Fruit fly (Drosophila melanogaster) whole organism, embryonic: ENCODE results near the gene CG32681.

ENCODE experiments used
- Atf6 ChIP-seq: fragments of 200-800 bp; sonication (Bioruptor generic); IDR thresholded peaks from 2 replicates; pipeline ENCODE4 v1.3.6; 2022; ENCODE audit warnings: missing biosample characterization, missing genetic modification characterization
- CG10209 ChIP-seq: fragments of 200-800 bp; sonication (Bioruptor generic); optimal IDR thresholded peaks from 3 replicates; lab custom pipeline; 2017; ENCODE audit warnings: missing biosample characterization, mild to moderate bottlenecking, missing genetic modification characterization, missing genetic modification reagents
- CG10366 ChIP-seq: fragments of 200-800 bp; sonication (Bioruptor generic); IDR thresholded peaks from 2 replicates; pipeline ENCODE4 v1.3.6; 2022; ENCODE audit warnings: missing biosample characterization, missing genetic modification characterization
- CG10654 ChIP-seq: fragments of 200-800 bp; sonication (Bioruptor generic); optimal IDR thresholded peaks from 2 replicates; lab custom pipeline; 2016; ENCODE audit warnings: missing biosample characterization, missing genetic modification characterization
- CG11696 ChIP-seq: fragments of 200-800 bp; sonication (Bioruptor generic); IDR thresholded peaks from 2 replicates; pipeline ENCODE4 v1.3.6; 2022; ENCODE audit warnings: missing biosample characterization, missing genetic modification characterization
- CG12236 ChIP-seq: fragments of 200-800 bp; sonication (Bioruptor generic); optimal IDR thresholded peaks from 2 replicates; lab custom pipeline; 2016; ENCODE audit warnings: missing biosample characterization, missing genetic modification characterization
- CG13123 ChIP-seq: fragments of 200-800 bp; sonication (Bioruptor generic); optimal IDR thresholded peaks from 2 replicates; lab custom pipeline; 2016; ENCODE audit warnings: missing biosample characterization, missing genetic modification characterization
- CG13894 ChIP-seq: fragments of 200-800 bp; sonication (Bioruptor generic); optimal IDR thresholded peaks from 3 replicates; lab custom pipeline; 2018; ENCODE audit warnings: missing biosample characterization, mild to moderate bottlenecking, missing genetic modification characterization, moderate library complexity
- CG15011 ChIP-seq: fragments of 200-800 bp; sonication (Bioruptor generic); optimal IDR thresholded peaks from 3 replicates; lab custom pipeline; 2018; ENCODE audit warnings: missing biosample characterization, mild to moderate bottlenecking, missing genetic modification characterization
- CG1602 ChIP-seq: fragments of 200-800 bp; sonication (Bioruptor generic); optimal IDR thresholded peaks from 3 replicates; lab custom pipeline; 2016; ENCODE audit warnings: missing biosample characterization, missing genetic modification characterization
- CG17359 ChIP-seq: fragments of 200-800 bp; sonication (Bioruptor generic); optimal IDR thresholded peaks from 3 replicates; lab custom pipeline; 2018; ENCODE audit warnings: missing biosample characterization, mild to moderate bottlenecking, missing genetic modification characterization, moderate library complexity
- CG18599 ChIP-seq: fragments of 200-800 bp; sonication (Bioruptor generic); optimal IDR thresholded peaks from 3 replicates; lab custom pipeline; 2017; ENCODE audit warnings: missing biosample characterization, missing genetic modification characterization, mild to moderate bottlenecking, moderate library complexity, missing genetic modification reagents
- CG2129 ChIP-seq: fragments of 200-800 bp; sonication (Bioruptor generic); IDR thresholded peaks from 2 replicates; pipeline ENCODE4 v1.3.6; 2022; ENCODE audit warnings: missing biosample characterization, missing genetic modification characterization; ENCODE audit not compliant: partially characterized antibody
- CG32532 ChIP-seq: fragments of 200-800 bp; sonication (Bioruptor generic); IDR thresholded peaks from 2 replicates; pipeline ENCODE4 v1.3.6; 2022; ENCODE audit warnings: missing biosample characterization, missing genetic modification characterization
- CG3281 ChIP-seq: fragments of 200-800 bp; sonication (Bioruptor generic); optimal IDR thresholded peaks from 3 replicates; lab custom pipeline; 2017; ENCODE audit warnings: missing biosample characterization, mild to moderate bottlenecking, missing genetic modification characterization
- CG34376 ChIP-seq: fragments of 200-800 bp; sonication (Bioruptor generic); optimal IDR thresholded peaks from 2 replicates; lab custom pipeline; 2018; ENCODE audit warnings: missing biosample characterization, mild to moderate bottlenecking, missing genetic modification characterization
- CG7556 ChIP-seq: fragments of 200-800 bp; sonication (Bioruptor generic); optimal IDR thresholded peaks from 2 replicates; lab custom pipeline; 2017; ENCODE audit warnings: missing biosample characterization, mild to moderate bottlenecking, missing genetic modification characterization
- CrebB ChIP-seq: fragments of 200-800 bp; sonication (Bioruptor generic); optimal IDR thresholded peaks from 3 replicates; lab custom pipeline; 2018; ENCODE audit warnings: missing biosample characterization, mild to moderate bottlenecking, missing genetic modification characterization
- D19B ChIP-seq: fragments of 200-800 bp; sonication (Bioruptor generic); optimal IDR thresholded peaks from 2 replicates; lab custom pipeline; 2017; ENCODE audit warnings: missing biosample characterization, mild to moderate bottlenecking, missing genetic modification characterization
- Deaf1 ChIP-seq: fragments of 200-800 bp; optimal IDR thresholded peaks from 3 replicates; lab custom pipeline; 2019; ENCODE audit warnings: missing biosample characterization, mild to moderate bottlenecking, missing genetic modification characterization, moderate library complexity
- E2f1 ChIP-seq: fragments of 200-800 bp; sonication (Bioruptor generic); IDR thresholded peaks from 2 replicates; pipeline ENCODE4 v1.3.6; 2022; ENCODE audit warnings: missing biosample characterization, missing genetic modification characterization
- HHEX ChIP-seq: fragments of 200-800 bp; sonication (Bioruptor generic); optimal IDR thresholded peaks from 3 replicates; lab custom pipeline; 2017; ENCODE audit warnings: missing biosample characterization, mild to moderate bottlenecking, missing genetic modification characterization, missing genetic modification reagents
- HLH3B ChIP-seq: fragments of 200-800 bp; sonication (Bioruptor generic); IDR thresholded peaks from 2 replicates; pipeline ENCODE4 v1.3.6; 2022; ENCODE audit warnings: missing biosample characterization, missing genetic modification characterization
- HLHmδ ChIP-seq: fragments of 200-800 bp; sonication (Bioruptor generic); optimal IDR thresholded peaks from 2 replicates; lab custom pipeline; 2018; ENCODE audit warnings: missing biosample characterization, mild to moderate bottlenecking, missing genetic modification characterization, moderate library complexity
- Hmr ChIP-seq: fragments of 200-800 bp; sonication (Bioruptor generic); optimal IDR thresholded peaks from 3 replicates; lab custom pipeline; 2017; ENCODE audit warnings: mild to moderate bottlenecking, missing biosample characterization, missing genetic modification reagents, missing genetic modification characterization
- Hr78 ChIP-seq, 2 experiments: fragments of 200-800 bp in 1 of 2; fragments of >200 bp in 1 of 2; sonication (Bioruptor generic) in 1 of 2; optimal IDR thresholded peaks; 2 replicates each; lab custom pipeline; 2017 to 2019; ENCODE audit warnings: missing biosample characterization in 2 of 2, missing genetic modification characterization in 2 of 2, mild to moderate bottlenecking in 1 of 2, moderate library complexity in 1 of 2
- Max ChIP-seq: fragments of 200-800 bp; sonication (Bioruptor generic); optimal IDR thresholded peaks from 2 replicates; lab custom pipeline; 2016; ENCODE audit warnings: missing biosample characterization, mild to moderate bottlenecking, missing genetic modification characterization
- Nf-YA ChIP-seq: fragments of 200-800 bp; sonication (Bioruptor generic); IDR thresholded peaks from 2 replicates; pipeline ENCODE4 v1.3.6; 2022; ENCODE audit warnings: missing biosample characterization, missing genetic modification characterization
- Ptx1 ChIP-seq: fragments of 200-800 bp; sonication (Bioruptor generic); IDR thresholded peaks from 2 replicates; pipeline ENCODE4 v1.3.6; 2022; ENCODE audit warnings: missing biosample characterization, missing genetic modification characterization
- al ChIP-seq: fragments of 200-800 bp; sonication (Bioruptor generic); IDR thresholded peaks from 2 replicates; pipeline ENCODE4 v1.3.6; 2022; ENCODE audit warnings: missing biosample characterization, missing genetic modification characterization
- ase ChIP-seq: fragments of 200-800 bp; sonication (Bioruptor generic); IDR thresholded peaks from 3 replicates; pipeline ENCODE4 v1.3.6; 2022; ENCODE audit warnings: missing biosample characterization, missing genetic modification characterization
- ash1 ChIP-seq: fragments of 200-800 bp; sonication (Bioruptor generic); optimal IDR thresholded peaks from 2 replicates; lab custom pipeline; 2018; ENCODE audit warnings: missing biosample characterization, mild to moderate bottlenecking, missing genetic modification characterization
- caup ChIP-seq: fragments of 200-800 bp; sonication (Bioruptor generic); optimal IDR thresholded peaks from 3 replicates; lab custom pipeline; 2017; ENCODE audit warnings: missing biosample characterization, mild to moderate bottlenecking, missing genetic modification characterization, moderate library complexity; ENCODE audit not compliant: severe bottlenecking
- ci ChIP-seq: fragments of 200-800 bp; sonication (Bioruptor generic); IDR thresholded peaks from 3 replicates; pipeline ENCODE4 v1.3.6; 2022; ENCODE audit warnings: missing biosample characterization, missing genetic modification characterization
- dysf ChIP-seq: fragments of 200-800 bp; sonication (Bioruptor generic); IDR thresholded peaks from 3 replicates; pipeline ENCODE4 v1.3.6; 2022; ENCODE audit warnings: missing biosample characterization, missing genetic modification characterization
- ewg ChIP-seq: fragments of 200-800 bp; sonication (Bioruptor generic); optimal IDR thresholded peaks from 3 replicates; lab custom pipeline; 2017; ENCODE audit warnings: mild to moderate bottlenecking, missing biosample characterization, missing genetic modification reagents, missing genetic modification characterization
- her ChIP-seq: fragments of 200-800 bp; sonication (Bioruptor generic); optimal IDR thresholded peaks from 2 replicates; lab custom pipeline; 2016; ENCODE audit warnings: missing biosample characterization, missing genetic modification characterization
- jigr1 ChIP-seq: fragments of 200-800 bp; sonication (Bioruptor generic); IDR thresholded peaks from 3 replicates; pipeline ENCODE4 v1.3.6; 2022; ENCODE audit warnings: missing biosample characterization, missing genetic modification characterization
- klu ChIP-seq: fragments of 200-800 bp; sonication (Bioruptor generic); IDR thresholded peaks from 2 replicates; pipeline ENCODE4 v1.3.6; 2022; ENCODE audit warnings: missing biosample characterization, missing genetic modification characterization
- nmo ChIP-seq: fragments of 200-800 bp; sonication (Bioruptor generic); optimal IDR thresholded peaks from 2 replicates; lab custom pipeline; 2018; ENCODE audit warnings: missing biosample characterization, mild to moderate bottlenecking, missing genetic modification characterization, moderate library complexity
- prd ChIP-seq, 3 experiments: fragments of >200 bp in 2 of 3; fragments of 200-800 bp in 1 of 3; sonication (Bioruptor generic) in 1 of 3; optimal IDR thresholded peaks in 2 of 3; IDR thresholded peaks in 1 of 3; 2 replicates in 2 of 3; 3 replicates in 1 of 3; pipeline versions ENCODE4 v1.3.6 to Lab custom; 2017 to 2022; ENCODE audit warnings: missing biosample characterization in 1 of 3, missing genetic modification characterization in 1 of 3
- row ChIP-seq: fragments of 200-800 bp; sonication (Bioruptor generic); IDR thresholded peaks from 3 replicates; pipeline ENCODE4 v1.3.6; 2022; ENCODE audit warnings: missing biosample characterization, missing genetic modification characterization
- scrt ChIP-seq: fragments of 200-800 bp; sonication (Bioruptor generic); optimal IDR thresholded peaks from 2 replicates; lab custom pipeline; 2018; ENCODE audit warnings: missing biosample characterization, mild to moderate bottlenecking, missing genetic modification characterization, moderate library complexity
- sd ChIP-seq: fragments of 200-800 bp; sonication (Bioruptor generic); optimal IDR thresholded peaks from 3 replicates; lab custom pipeline; 2018; ENCODE audit warnings: missing biosample characterization, mild to moderate bottlenecking, missing genetic modification characterization, moderate library complexity
- sisA ChIP-seq: fragments of 200-800 bp; sonication (Bioruptor generic); IDR thresholded peaks from 2 replicates; pipeline ENCODE4 v1.3.6; 2022; ENCODE audit warnings: missing biosample characterization, missing genetic modification characterization
- sob ChIP-seq: fragments of 200-800 bp; sonication (Bioruptor generic); IDR thresholded peaks from 2 replicates; pipeline ENCODE4 v1.3.6; 2022; ENCODE audit warnings: missing biosample characterization, missing genetic modification characterization
- vvl ChIP-seq: fragments of 200-800 bp; sonication (Bioruptor generic); IDR thresholded peaks from 2 replicates; pipeline ENCODE4 v1.3.6; 2022; ENCODE audit warnings: missing biosample characterization, missing genetic modification characterization
- wor ChIP-seq: fragments of 200-800 bp; sonication (Bioruptor generic); IDR thresholded peaks from 2 replicates; pipeline ENCODE4 v1.3.6; 2022; ENCODE audit warnings: missing biosample characterization, missing genetic modification characterization

Gene CG32681

dm6 chrX:10397514-10398133 is 16.5 kb upstream of the CG32681 start (continued):
- TF ChIP-seq dysf (GFP tag; lab: Robert Waterston, UW), result peak; percentile 65; the same call in 2 of the 3 replicates
- TF ChIP-seq CG7556, result peak; percentile 32
- TF ChIP-seq HLH3B (GFP tag; lab: Robert Waterston, UW), result no peak
- TF ChIP-seq sisA (GFP tag; lab: Robert Waterston, UW), result 0 out of 2 replicates have a peak, but pooled peaks have one; percentile 14
- TF ChIP-seq ash1 (GFP tag; lab: Kevin White, UChicago), result no peak
- peak; percentile 74 for TF ChIP-seq Atf6
- peak; percentile 34 for TF ChIP-seq scrt
- TF ChIP-seq ci (GFP tag; lab: Robert Waterston, UW), result 0 out of 3 replicates have a peak, but pooled peaks have one; percentile 26
- peak; percentile 24 for TF ChIP-seq HHEX (GFP tag; lab: Kevin White, UChicago)
- TF ChIP-seq CG3281, result peak; percentile 16
- no peak for TF ChIP-seq CG10654 (GFP tag; lab: Kevin White, UChicago)
- TF ChIP-seq CG13894 (tag; lab: Kevin White, UChicago), result peak; percentile 4
- TF ChIP-seq vvl (GFP tag; lab: Robert Waterston, UW), result peak; percentile 48; the same call in 1 of the 2 replicates
- no peak for TF ChIP-seq jigr1 (GFP tag; lab: Robert Waterston, UW)
- peak; percentile 64 for TF ChIP-seq CG18599 (GFP tag; lab: Kevin White, UChicago)
- no peak for TF ChIP-seq CG1602
- TF ChIP-seq CrebB (tag; lab: Kevin White, UChicago), result peak; percentile 15
- TF ChIP-seq CG2129 (GFP tag; lab: Robert Waterston, UW), result no peak
- TF ChIP-seq ase (GFP tag; lab: Robert Waterston, UW), result no peak
- TF ChIP-seq wor (GFP tag; lab: Robert Waterston, UW), result 0 out of 2 replicates have a peak, but pooled peaks have one; percentile 12
- no peak for TF ChIP-seq Max (GFP tag; lab: Kevin White, UChicago)
- TF ChIP-seq HLHmδ, result no peak
- peak; percentile 65 for TF ChIP-seq D19B (GFP tag; lab: Kevin White, UChicago)
- peak; percentile 74 for TF ChIP-seq Ptx1 (GFP tag; lab: Robert Waterston, UW)
- TF ChIP-seq CG13123 (GFP tag; lab: Kevin White, UChicago), result no peak
- TF ChIP-seq klu (GFP tag; lab: Robert Waterston, UW), result peak; percentile 32; the same call in 1 of the 2 replicates
- peak; percentile 35 for TF ChIP-seq nmo (GFP tag; lab: Kevin White, UChicago)
- peak; percentile 31 for TF ChIP-seq CG10209 (GFP tag; lab: Kevin White, UChicago)
- TF ChIP-seq Hmr, result peak; percentile 38
- TF ChIP-seq CG17359 (tag; lab: Kevin White, UChicago), result peak; percentile 35
- TF ChIP-seq Nf-YA (GFP tag; lab: Robert Waterston, UW), result 0 out of 2 replicates have a peak, but pooled peaks have one; percentile 23
- peak; percentile 6 for TF ChIP-seq CG15011 (GFP tag; lab: Kevin White, UChicago)
- TF ChIP-seq Deaf1 (tag; lab: Kevin White, UChicago), result peak; percentile 14
- TF ChIP-seq caup (GFP tag; lab: Kevin White, UChicago), result peak; percentile 23
- no peak for TF ChIP-seq ewg (GFP tag; lab: Kevin White, UChicago)
- TF ChIP-seq sd (tag; lab: Kevin White, UChicago), result peak; percentile 73
- no peak for TF ChIP-seq prd (optimal IDR thresholded peaks at IDR 0.05; lab: Kevin White, UChicago)
- peak; percentile 50; the same call in 2 of the 3 replicates for TF ChIP-seq prd (GFP tag; IDR thresholded peaks at IDR 0.05; lab: Robert Waterston, UW)
- no peak for TF ChIP-seq CG12236 (GFP tag; lab: Kevin White, UChicago)
- TF ChIP-seq CG34376 (GFP tag; lab: Kevin White, UChicago), result peak; percentile 25
- peak; percentile 41; the same call in 1 of the 2 replicates for TF ChIP-seq E2f1 (GFP tag; lab: Robert Waterston, UW)
- TF ChIP-seq sob (GFP tag; lab: Robert Waterston, UW), result peak; percentile 71
- TF ChIP-seq CG10366 (GFP tag; lab: Robert Waterston, UW), result peak; percentile 30
- peak; percentile 82 for TF ChIP-seq row
- peak; percentile 67; the same call in 1 of the 2 replicates for TF ChIP-seq CG32532 (GFP tag; lab: Robert Waterston, UW)
- peak; percentile 42; the same call in 1 of the 2 replicates for TF ChIP-seq al (GFP tag; lab: Robert Waterston, UW)
- no peak for TF ChIP-seq Hr78 (GFP tag; optimal IDR thresholded peaks at IDR 0.05; lab: Kevin White, UChicago)
- 0 out of 2 replicates have a peak, but pooled peaks have one; percentile 10 for TF ChIP-seq CG11696 (GFP tag; lab: Robert Waterston, UW)
- no peak for TF ChIP-seq her (GFP tag; lab: Kevin White, UChicago)
